Worm (Caenorhabditis elegans): ENCODE measurements around the gene max-2.

DNA sequence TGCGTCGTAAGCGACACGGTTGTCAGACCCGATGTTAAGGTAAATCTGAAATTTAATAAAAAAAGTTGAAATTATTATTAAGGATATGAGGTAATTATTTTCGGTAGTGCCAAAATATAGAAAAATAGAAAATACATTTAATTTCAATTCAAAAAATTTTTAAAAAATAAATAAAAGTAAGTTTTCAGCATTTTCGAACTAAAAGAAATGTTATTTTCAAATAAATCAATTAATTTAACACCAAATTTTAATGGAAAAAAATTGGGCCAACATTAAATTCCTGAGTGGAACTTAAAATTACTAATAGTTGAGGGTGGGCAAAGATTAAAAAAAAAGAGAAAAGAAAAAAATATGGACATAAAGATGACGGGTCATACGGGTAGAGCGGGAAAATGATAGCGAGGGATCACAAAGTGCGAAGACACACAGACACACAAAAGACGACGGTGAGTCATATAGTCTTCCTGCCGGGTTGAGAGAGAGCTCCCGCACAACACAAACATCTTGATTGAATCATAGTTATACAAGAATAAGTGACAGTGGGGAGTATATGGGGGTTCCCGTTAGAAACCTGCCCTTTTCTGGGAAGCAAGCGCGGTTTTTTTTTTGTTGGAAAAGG, at the start of gene max-2:
- no peak for TF ChIP-seq dao-5 (tag; optimal IDR thresholded peaks at IDR 0.05)
- no peak for TF ChIP-seq him-1 (tag; optimal IDR thresholded peaks at IDR 0.05)
- TF ChIP-seq W03F9.2 (tag; optimal IDR thresholded peaks at IDR 0.05) = no peak
